Worm (Caenorhabditis elegans) whole organism, L4 larva: ENCODE data around the gene F42C5.9.

ENCODE experiments used
- Y105C5A.15 ChIP-seq: fragments of 200-800 bp; sonication (Bioruptor generic); IDR thresholded peaks from 2 replicates; pipeline ENCODE4 v1.3.6; 2022; ENCODE audit warnings: missing genetic modification characterization, missing compliant biosample characterization
- unc-62 ChIP-seq, 3 experiments: fragments of 150-350 bp in 1 of 3; sonication (generic microtip); optimal IDR thresholded peaks in 2 of 3; peaks in 1 of 3; 1 replicate in 1 of 3; 2 replicates in 2 of 3; lab custom pipeline; 2014 to 2017; ENCODE audit warnings: missing biosample characterization in 3 of 3, missing genetic modification characterization in 3 of 3, missing genetic modification reagents in 3 of 3, missing genotype in 1 of 3

DNA sequence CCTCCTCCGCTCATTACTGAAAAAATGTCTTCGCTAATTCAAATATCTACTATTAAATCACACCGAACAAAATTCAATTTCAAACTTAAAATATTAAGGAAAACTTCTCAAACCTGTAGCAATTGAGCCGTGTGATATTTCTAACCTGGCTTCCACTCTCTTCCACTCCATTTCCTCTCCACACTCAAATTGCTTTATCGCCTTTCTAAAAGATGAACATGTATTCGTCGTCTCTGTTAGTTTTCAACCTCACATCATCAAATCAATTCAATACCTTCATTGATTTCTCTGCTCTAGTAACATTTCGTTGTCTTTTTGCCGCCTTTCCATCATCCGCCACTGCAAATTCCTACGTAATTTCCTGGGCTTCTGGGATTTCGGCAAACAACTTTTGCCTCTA, 24.9 kb downstream of the F42C5.9 start, which contains the start of gene F42C5.4:
- no peak for TF ChIP-seq Y105C5A.15 (GFP tag; lab: Robert Waterston, UW)
- no peak for TF ChIP-seq unc-62 (GFP tag; optimal IDR thresholded peaks at IDR 0.05 in 1 of 2; lab: Kevin White, UChicago)
- no peak for TF ChIP-seq unc-62 (tag; optimal IDR thresholded peaks at IDR 0.05; lab: Kevin White, UChicago)
